Fruit fly (Drosophila melanogaster) ovary, adult (tissue): ENCODE data around the gene CG14440.

Source experiments
- CG17801 ChIP-seq: fragments of 200-800 bp; optimal IDR thresholded peaks from 2 replicates; lab custom pipeline; 2019; ENCODE audit warnings: missing biosample characterization, mild to moderate bottlenecking, missing genetic modification characterization, moderate library complexity; ENCODE audit not compliant: partially characterized antibody

CG14440 gene

dm6 chrX:6698248-6698812 is at the start of gene CG14440:
TSS of gene CG14440 (minus strand) at chrX:6698567.
- peak; percentile 24 for TF ChIP-seq CG17801 (GFP tag; lab: Kevin White, UChicago)

- no peak for TF ChIP-seq CG17801 (GFP tag; lab: Kevin White, UChicago)
Observed at dm6 chrX:6747244-6747643, 48.9 kb upstream of the CG14440 start, which contains the start of gene CG14439. TSS of gene CG14439 (plus strand) at chrX:6747544.

- no peak for TF ChIP-seq CG17801 (GFP tag; lab: Kevin White, UChicago)
Observed at dm6 chrX:6746221-6746620, 47.9 kb upstream of the CG14440 start.

- TF ChIP-seq CG17801 (GFP tag; lab: Kevin White, UChicago), result no peak
Observed at dm6 chrX:6745547-6745946, 47.2 kb upstream of the CG14440 start.

dm6 chrX:6744088-6744487 is 45.7 kb upstream of the CG14440 start, which contains the start of gene RpL17:
TSS of gene RpL17 (minus strand) at chrX:6744238.
- TF ChIP-seq CG17801 (GFP tag; lab: Kevin White, UChicago), result peak; percentile 72

- TF ChIP-seq CG17801 (GFP tag; lab: Kevin White, UChicago), result no peak
Observed at dm6 chrX:6743192-6743591, 44.8 kb upstream of the CG14440 start.

dm6 chrX:6741184-6741586 is 42.8 kb upstream of the CG14440 start:
- TF ChIP-seq CG17801 (GFP tag; lab: Kevin White, UChicago), result peak; percentile 26

dm6 chrX:6739936-6740668 is 41.7 kb upstream of the CG14440 start, which contains the start of gene CG3168:
TSS of gene CG3168 (minus strand) at chrX:6739986.
- no peak for TF ChIP-seq CG17801 (GFP tag; lab: Kevin White, UChicago)

- TF ChIP-seq CG17801 (GFP tag; lab: Kevin White, UChicago), result peak; percentile 0
Observed at dm6 chrX:6733291-6734042, 35.1 kb upstream of the CG14440 start.

- TF ChIP-seq CG17801 (GFP tag; lab: Kevin White, UChicago), result no peak
Observed at dm6 chrX:6730600-6731259, 32.4 kb upstream of the CG14440 start.

- TF ChIP-seq CG17801 (GFP tag; lab: Kevin White, UChicago), result no peak
Observed at dm6 chrX:6728597-6729158, 30.3 kb upstream of the CG14440 start.

- TF ChIP-seq CG17801 (GFP tag; lab: Kevin White, UChicago), result no peak
Observed at dm6 chrX:6726758-6727490, 28.6 kb upstream of the CG14440 start.

- no peak for TF ChIP-seq CG17801 (GFP tag; lab: Kevin White, UChicago)
Observed at dm6 chrX:6724904-6725505, 26.6 kb upstream of the CG14440 start.
